Fruit fly (Drosophila melanogaster) S2 (cell line): Measurements from ENCODE around the gene Trpml.

Source experiments
- CG8478 ChIP-seq: fragments of >200 bp; optimal IDR thresholded peaks from 2 replicates; lab custom pipeline; 2018
- CTCF ChIP-seq, 2 experiments: fragments of >200 bp; optimal IDR thresholded peaks; 2 replicates each; lab custom pipeline; 2018

dm6 chr3L:19698651-19699050 lies 19.5 kb downstream of the Trpml start:
- TF ChIP-seq CTCF (optimal IDR thresholded peaks at IDR 0.05; lab: Kevin White, UChicago) (no peak), CG8478 (lab: Kevin White, UChicago) (no peak)
